Worm (Caenorhabditis elegans) whole organism, midembryonic: Measurements from ENCODE around the gene clec-22.

Experiments
- T22C8.4 ChIP-seq: fragments of 200-800 bp; sonication (Bioruptor generic); IDR thresholded peaks from 2 replicates; pipeline ENCODE4 v1.3.6; 2022; ENCODE audit warnings: missing genetic modification characterization, missing compliant biosample characterization
- flt-1 ChIP-seq: fragments of 200-800 bp; sonication (Bioruptor generic); IDR thresholded peaks from 2 replicates; pipeline ENCODE4 v1.3.6; 2022; ENCODE audit warnings: missing genetic modification characterization, missing compliant biosample characterization
- klf-2 ChIP-seq: fragments of 200-800 bp; sonication (Bioruptor generic); conservative IDR thresholded peaks from 2 replicates; pipeline ENCODE4 v1.3.6; 2022; ENCODE audit warnings: missing genetic modification reagents, missing genetic modification characterization, missing compliant biosample characterization
- med-1 ChIP-seq: sonication (generic microtip); optimal IDR thresholded peaks from 2 replicates; lab custom pipeline; 2017; ENCODE audit warnings: missing genetic modification characterization, mild to moderate bottlenecking, missing compliant biosample characterization, antibody characterized with exemption, missing genetic modification reagents; ENCODE audit not compliant: insufficient read depth
- ztf-29 ChIP-seq: fragments of 200-800 bp; sonication (Bioruptor generic); IDR thresholded peaks from 2 replicates; pipeline ENCODE4 v1.3.6; 2022; ENCODE audit warnings: missing genetic modification reagents, missing genetic modification characterization, missing compliant biosample characterization

- TF ChIP-seq klf-2: no peak
- TF ChIP-seq med-1 (GFP tag; lab: Kevin White, UChicago): no peak
- no peak for TF ChIP-seq flt-1 (GFP tag; lab: Robert Waterston, UW)
- no peak for TF ChIP-seq ztf-29 (GFP tag; lab: Robert Waterston, UW)
- TF ChIP-seq T22C8.4 (GFP tag; lab: Robert Waterston, UW): no peak
These were observed 30.7 kb upstream of the clec-22 start, which contains the start of gene srh-216 for ce11 chrV:16827485-16827884.
